Worm (Caenorhabditis elegans) whole organism, dauer: ENCODE data around the gene cyp-14A1.

Experiments
- unc-62 ChIP-seq: sonication (generic microtip); optimal IDR thresholded peaks from 2 replicates; lab custom pipeline; 2017; ENCODE audit warnings: missing biosample characterization, missing genetic modification reagents, missing genetic modification characterization

The cyp-14A1 gene

DNA sequence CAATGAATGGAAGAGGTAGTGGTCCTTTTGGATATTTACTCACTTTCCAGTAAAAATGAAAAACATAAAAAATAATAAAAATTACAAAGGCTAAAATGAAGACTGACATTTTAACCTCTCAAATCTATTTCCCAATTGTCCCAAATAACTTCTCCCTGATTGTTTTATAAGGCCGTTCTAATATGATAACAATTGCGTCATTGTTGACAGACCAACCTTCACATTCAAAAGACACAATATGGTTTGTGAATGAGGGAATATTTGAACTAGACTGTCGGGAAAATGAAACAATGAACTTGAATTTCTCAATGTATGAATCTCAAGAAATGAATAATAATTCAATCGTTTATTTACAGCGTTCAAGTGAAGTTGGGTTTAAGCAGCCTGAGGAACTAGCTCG lies at the start of gene cyp-14A1:
Gene cyp-14A1 (minus strand): TSS at position 126 of the 400 bp plus-strand sequence.
- TF ChIP-seq unc-62 (GFP tag; lab: Kevin White, UChicago), result no peak

DNA sequence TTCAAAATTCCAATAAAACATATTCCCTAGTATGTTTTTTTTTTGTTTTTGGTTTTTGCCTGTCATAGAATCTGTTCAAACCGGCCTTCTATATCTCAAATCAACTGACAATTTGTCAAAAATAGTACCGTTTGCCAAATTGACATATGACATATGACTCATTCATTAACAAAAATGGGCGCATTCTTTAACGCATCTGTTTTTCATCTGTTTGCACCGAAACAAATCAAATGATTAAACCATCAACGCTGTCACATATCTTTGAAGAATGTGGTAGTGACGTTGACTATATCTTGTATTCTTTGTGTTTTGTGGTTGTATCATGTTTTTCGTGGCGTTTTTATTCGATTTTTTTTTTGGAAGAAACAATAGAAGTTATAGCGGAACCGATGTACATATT lies 47.9 kb upstream of the cyp-14A1 start:
- no peak for TF ChIP-seq unc-62 (GFP tag; lab: Kevin White, UChicago)

- no peak for TF ChIP-seq unc-62 (GFP tag; lab: Kevin White, UChicago)
Observed at ce11 chrX:13311641-13312423, 44.7 kb upstream of the cyp-14A1 start, which contains the start of gene F46G10.1. TSS of gene F46G10.1 (minus strand) at chrX:13311755.

- TF ChIP-seq unc-62 (GFP tag; lab: Kevin White, UChicago), result no peak
Observed at ce11 chrX:13310763-13311162, 43.6 kb upstream of the cyp-14A1 start.

DNA sequence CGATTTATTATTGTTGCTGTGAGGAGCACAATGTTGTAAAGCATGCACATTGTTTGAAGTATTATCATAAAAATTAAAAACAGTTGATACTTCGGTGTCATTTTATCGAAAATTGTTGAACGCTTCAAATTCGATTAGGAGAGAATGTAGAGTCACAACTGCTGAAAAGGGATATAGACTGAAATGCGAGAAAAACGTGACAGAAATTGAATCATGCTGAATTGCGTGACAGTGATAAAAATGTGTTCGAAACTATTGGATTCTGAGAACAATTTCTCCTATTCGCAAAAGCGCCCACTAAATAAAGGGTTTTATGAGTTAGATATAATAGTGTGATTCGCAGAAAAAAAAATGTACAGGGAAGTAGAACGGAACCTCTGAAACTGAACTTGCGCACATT lies 41.6 kb upstream of the cyp-14A1 start, which contains the start of gene srxa-8:
Gene srxa-8 (minus strand): TSS at position 101 of the 400 bp plus-strand sequence.
- no peak for TF ChIP-seq unc-62 (GFP tag; lab: Kevin White, UChicago)

DNA sequence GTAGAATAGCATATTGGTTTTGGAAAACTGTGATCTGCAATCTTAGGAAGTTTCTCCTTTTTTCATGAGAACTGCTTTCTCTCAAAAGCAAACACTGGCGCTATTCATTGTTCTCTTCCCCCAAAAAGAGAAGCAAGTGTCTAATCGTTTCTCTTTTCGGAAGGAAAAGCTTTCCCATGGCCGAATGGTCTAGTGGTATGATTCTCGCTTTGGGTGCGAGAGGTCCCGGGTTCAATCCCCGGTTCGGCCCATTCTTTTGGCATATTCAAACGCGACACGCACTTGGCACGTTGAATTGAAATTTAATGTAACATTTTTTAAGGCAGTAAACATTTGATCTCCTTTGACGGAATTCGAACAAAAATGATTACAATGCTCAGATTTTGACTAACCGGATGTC lies 40.7 kb upstream of the cyp-14A1 start:
- no peak for TF ChIP-seq unc-62 (GFP tag; lab: Kevin White, UChicago)

ce11 chrX:13306869-13307446 lies 39.8 kb upstream of the cyp-14A1 start:
- TF ChIP-seq unc-62 (GFP tag; lab: Kevin White, UChicago), result no peak

DNA sequence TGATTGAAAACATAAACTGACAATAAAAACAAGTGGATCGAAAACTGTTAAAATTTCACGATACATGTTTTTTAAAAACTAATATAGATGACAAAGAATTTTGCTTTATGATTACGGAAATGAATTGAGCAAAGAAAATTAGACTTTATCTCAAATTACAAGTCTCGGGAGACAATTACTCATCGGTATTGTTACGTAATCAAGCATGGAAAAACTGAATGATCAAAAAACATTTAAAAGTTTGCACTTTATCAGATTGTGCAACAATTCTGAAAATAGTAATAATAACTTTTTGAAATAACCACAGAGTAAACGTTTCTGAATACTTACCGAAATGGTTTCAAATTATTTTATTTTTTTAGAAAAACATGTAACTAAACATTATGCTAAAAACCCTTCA lies 38.6 kb upstream of the cyp-14A1 start, which contains the start of gene srd-43:
Gene srd-43 (minus strand): TSS at position 66 of the 400 bp plus-strand sequence.
- TF ChIP-seq unc-62 (GFP tag; lab: Kevin White, UChicago), result no peak

- no peak for TF ChIP-seq unc-62 (GFP tag; lab: Kevin White, UChicago)
Observed at ce11 chrX:13303357-13303756, 36.2 kb upstream of the cyp-14A1 start, which contains the start of gene srd-42. TSS of gene srd-42 (minus strand) at chrX:13303457.

DNA sequence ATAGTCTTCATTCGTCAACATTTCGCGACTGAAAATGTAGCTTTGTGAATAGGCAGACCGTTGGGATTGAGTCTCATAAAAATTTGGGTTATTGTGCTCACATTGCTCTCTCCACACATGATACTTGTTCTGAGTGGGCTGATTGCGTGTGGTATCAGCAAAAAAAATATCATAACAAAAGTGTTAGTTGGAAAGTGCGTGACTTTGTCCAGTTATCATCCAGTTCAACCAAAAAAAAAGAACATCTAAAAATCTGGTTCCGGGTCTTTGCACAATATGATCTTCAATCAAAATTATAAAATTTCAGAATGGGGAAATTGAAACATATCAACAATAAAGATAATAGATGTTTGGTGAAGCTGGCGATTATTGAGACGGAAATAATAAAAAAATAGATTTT lies 33.3 kb upstream of the cyp-14A1 start, which contains the start of gene srd-39:
Gene srd-39 (minus strand): TSS at position 101 of the 400 bp plus-strand sequence.
- no peak for TF ChIP-seq unc-62 (GFP tag; lab: Kevin White, UChicago)

DNA sequence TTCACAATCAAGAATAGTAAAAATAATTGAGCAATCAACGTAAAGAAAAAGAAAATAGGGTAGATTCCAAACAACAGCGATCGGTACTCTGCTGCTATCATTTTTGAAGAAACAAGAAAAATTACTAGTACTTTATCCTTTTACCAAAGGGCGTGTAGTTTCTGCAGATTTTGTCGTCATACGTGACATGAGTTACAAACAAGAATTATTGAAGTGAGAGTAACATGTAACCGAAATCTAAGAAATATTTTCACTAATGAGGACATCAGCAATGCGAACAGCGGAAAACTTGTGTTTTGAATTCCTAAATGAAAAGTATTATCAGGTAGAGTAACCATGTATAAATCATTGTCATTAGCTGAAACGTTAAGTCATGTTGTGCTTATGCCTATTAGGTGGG lies 27.5 kb upstream of the cyp-14A1 start, which contains the start of gene srd-36:
Gene srd-36 (minus strand): TSS at position 101 of the 400 bp plus-strand sequence.
- no peak for TF ChIP-seq unc-62 (GFP tag; lab: Kevin White, UChicago)

DNA sequence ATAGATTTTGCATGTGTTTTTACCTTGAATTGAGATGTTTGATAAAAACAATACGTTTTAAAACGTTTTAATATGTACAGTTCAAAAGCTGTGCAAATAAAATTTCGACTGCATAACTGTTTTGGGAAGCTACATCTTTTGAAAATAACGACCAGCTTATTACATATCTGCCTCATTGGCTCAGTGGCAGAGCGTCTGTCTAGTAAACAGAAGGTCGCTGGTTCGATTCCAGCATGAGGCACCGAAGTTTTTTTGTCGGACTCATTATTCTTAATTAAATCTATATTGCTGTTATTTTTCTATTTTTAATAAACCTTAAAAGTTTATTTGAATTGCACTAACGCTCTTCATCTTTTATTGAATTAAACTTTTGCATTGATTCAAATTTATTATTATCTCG lies 25.9 kb upstream of the cyp-14A1 start:
- no peak for TF ChIP-seq unc-62 (GFP tag; lab: Kevin White, UChicago)

- TF ChIP-seq unc-62 (GFP tag; lab: Kevin White, UChicago), result no peak
Observed at ce11 chrX:13291506-13291905, 24.4 kb upstream of the cyp-14A1 start, which contains the start of gene srd-38. TSS of gene srd-38 (plus strand) at chrX:13291806.

- TF ChIP-seq unc-62 (GFP tag; lab: Kevin White, UChicago), result no peak
Observed at ce11 chrX:13290531-13290930, 23.4 kb upstream of the cyp-14A1 start, which contains the start of gene R04D3.3. TSS of gene R04D3.3 (minus strand) at chrX:13290631.

- no peak for TF ChIP-seq unc-62 (GFP tag; lab: Kevin White, UChicago)
Observed at ce11 chrX:13288715-13289114, 21.6 kb upstream of the cyp-14A1 start, which contains the start of gene R04D3.4. TSS of gene R04D3.4 (minus strand) at chrX:13288815.

ce11 chrX:13286533-13286932 lies 19.4 kb upstream of the cyp-14A1 start, which contains the start of gene R04D3.2:
TSS of gene R04D3.2 (minus strand) at chrX:13286633.
- no peak for TF ChIP-seq unc-62 (GFP tag; lab: Kevin White, UChicago)
